Worm (Caenorhabditis elegans) whole organism, early embryonic: ENCODE data around the gene C24H10.3.

Experiments
- B0310.2 ChIP-seq: sonication (generic microtip); optimal IDR thresholded peaks from 2 replicates; lab custom pipeline; 2016; ENCODE audit warnings: mild to moderate bottlenecking, missing genetic modification characterization, missing compliant biosample characterization
- F13C5.2 ChIP-seq: sonication (generic microtip); optimal IDR thresholded peaks from 2 replicates; lab custom pipeline; 2017; ENCODE audit warnings: mild to moderate bottlenecking, missing genetic modification characterization, inconsistent platforms, missing compliant biosample characterization
- aly-1 ChIP-seq: sonication (generic microtip); optimal IDR thresholded peaks from 2 replicates; lab custom pipeline; 2016; ENCODE audit warnings: missing genetic modification characterization, missing compliant biosample characterization
- ama-1 ChIP-seq: fragments of 150-350 bp; optimal IDR thresholded peaks from 2 replicates; lab custom pipeline; 2014
- ceh-13 ChIP-seq: fragments of 200-800 bp; sonication (Bioruptor generic); optimal IDR thresholded peaks from 2 replicates; lab custom pipeline; 2018; ENCODE audit warnings: mild to moderate bottlenecking, missing genetic modification characterization, missing compliant biosample characterization
- ceh-36 ChIP-seq: sonication (generic microtip); optimal IDR thresholded peaks from 2 replicates; lab custom pipeline; 2016; ENCODE audit warnings: missing genetic modification characterization, inconsistent platforms, missing compliant biosample characterization
- ets-7 ChIP-seq: sonication (generic microtip); optimal IDR thresholded peaks from 2 replicates; lab custom pipeline; 2016; ENCODE audit warnings: missing genotype, missing genetic modification characterization, missing compliant biosample characterization
- flt-1 ChIP-seq: fragments of 200-800 bp; sonication (Bioruptor generic); IDR thresholded peaks from 2 replicates; pipeline ENCODE4 v1.3.6; 2022; ENCODE audit warnings: missing genetic modification characterization, missing compliant biosample characterization
- hmbx-1 ChIP-seq: sonication (generic microtip); optimal IDR thresholded peaks from 2 replicates; lab custom pipeline; 2016; ENCODE audit warnings: mild to moderate bottlenecking, missing genetic modification characterization, missing compliant biosample characterization
- hmg-4 ChIP-seq: fragments of 200-800 bp; sonication (Bioruptor generic); optimal IDR thresholded peaks from 2 replicates; lab custom pipeline; 2018; ENCODE audit warnings: mild to moderate bottlenecking, missing genetic modification characterization, missing compliant biosample characterization
- hnd-1 ChIP-seq: sonication (generic microtip); optimal IDR thresholded peaks from 2 replicates; lab custom pipeline; 2016; ENCODE audit warnings: missing genetic modification characterization, missing compliant biosample characterization
- pes-1 ChIP-seq: fragments of 200-800 bp; sonication (Bioruptor generic); IDR thresholded peaks from 2 replicates; pipeline ENCODE4 v1.3.6; 2022; ENCODE audit warnings: missing genetic modification reagents, missing genetic modification characterization, missing compliant biosample characterization
- scrt-1 ChIP-seq: fragments of 200-800 bp; sonication (Bioruptor generic); IDR thresholded peaks from 2 replicates; pipeline ENCODE4 v1.3.6; 2022; ENCODE audit warnings: missing genetic modification characterization, missing compliant biosample characterization
- sea-1 ChIP-seq: fragments of 200-800 bp; sonication (Bioruptor generic); conservative IDR thresholded peaks from 2 replicates; pipeline ENCODE4 v1.3.6; 2022; ENCODE audit warnings: missing genetic modification characterization, missing compliant biosample characterization
- tbx-11 ChIP-seq: fragments of 200-800 bp; sonication (Bioruptor generic); IDR thresholded peaks from 2 replicates; pipeline ENCODE4 v1.3.6; 2022; ENCODE audit warnings: missing genetic modification characterization, missing compliant biosample characterization
- tbx-37 ChIP-seq: fragments of 200-800 bp; sonication (Bioruptor generic); conservative IDR thresholded peaks from 2 replicates; pipeline ENCODE4 v1.3.6; 2022; ENCODE audit warnings: missing genetic modification reagents, missing genetic modification characterization, missing compliant biosample characterization
- tra-4 ChIP-seq: sonication (generic microtip); optimal IDR thresholded peaks from 2 replicates; lab custom pipeline; 2017; ENCODE audit warnings: missing genetic modification characterization, missing compliant biosample characterization

C24H10.3 gene

DNA sequence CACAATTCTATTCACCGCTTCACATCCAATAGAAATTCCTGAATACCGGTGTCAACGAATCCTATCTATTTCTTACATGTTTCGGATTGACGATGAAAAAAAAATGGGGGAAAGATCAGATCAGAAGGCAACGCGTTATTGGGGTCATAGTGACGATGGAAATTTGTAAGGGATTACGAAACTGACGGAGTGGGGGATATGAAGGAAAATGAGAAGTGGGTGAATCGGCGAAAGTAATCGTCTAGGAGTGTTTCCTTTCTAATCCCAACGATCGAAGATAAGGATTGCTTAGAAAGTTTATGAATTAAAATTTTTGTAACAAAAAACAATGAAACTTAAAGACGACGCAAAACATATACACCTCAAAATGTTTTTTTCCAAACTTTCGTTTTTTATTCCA, 38.1 kb downstream of the C24H10.3 start:
- TF ChIP-seq aly-1 (tag; lab: Kevin White, UChicago) (no peak), hnd-1 (no peak), F13C5.2 (tag; lab: Kevin White, UChicago) (no peak), sea-1 (GFP tag; lab: Robert Waterston, UW) (no peak), ama-1 (no peak), tbx-11 (GFP tag; lab: Robert Waterston, UW) (no peak), scrt-1 (no peak)

- TF ChIP-seq ets-7 (tag; lab: Kevin White, UChicago): no peak
- TF ChIP-seq ceh-13 (GFP tag; lab: Kevin White, UChicago): no peak
- no peak for TF ChIP-seq hnd-1
- no peak for TF ChIP-seq B0310.2 (tag; lab: Kevin White, UChicago)
- TF ChIP-seq ceh-36 (tag; lab: Kevin White, UChicago): no peak
- no peak for TF ChIP-seq aly-1 (tag; lab: Kevin White, UChicago)
- TF ChIP-seq hmbx-1: no peak
- TF ChIP-seq F13C5.2 (tag; lab: Kevin White, UChicago): no peak
- no peak for TF ChIP-seq tbx-37 (GFP tag; lab: Robert Waterston, UW)
- no peak for TF ChIP-seq flt-1 (GFP tag; lab: Robert Waterston, UW)
- TF ChIP-seq scrt-1: no peak
- no peak for TF ChIP-seq ama-1
- TF ChIP-seq pes-1 (GFP tag; lab: Robert Waterston, UW): no peak
- TF ChIP-seq hmg-4: no peak
- TF ChIP-seq sea-1 (GFP tag; lab: Robert Waterston, UW): no peak
Measured at ce11 chrX:5100738-5101379, 40.0 kb downstream of the C24H10.3 start, which contains the start of gene vit-2. vit-2 (plus strand) TSS chrX:5101042.

DNA sequence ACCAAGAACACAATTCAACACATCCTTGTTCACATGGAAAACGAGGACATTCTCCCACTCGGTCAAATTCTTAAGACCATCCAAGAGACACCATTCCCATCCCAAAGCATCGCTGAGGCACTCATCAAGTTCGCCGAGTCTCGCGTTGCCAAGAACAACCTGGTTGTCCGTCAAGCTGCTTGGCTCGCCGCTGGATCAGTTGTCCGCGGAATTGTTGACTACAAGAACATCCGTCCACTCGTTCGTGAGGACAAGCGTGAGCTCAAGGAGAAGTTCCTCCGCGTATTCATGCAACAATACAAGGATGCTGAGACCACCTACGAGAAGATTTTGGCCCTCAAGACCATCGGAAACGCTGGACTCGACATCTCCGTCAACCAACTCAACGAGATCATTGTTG, 41.5 kb downstream of the C24H10.3 start:
- TF ChIP-seq flt-1 (GFP tag; lab: Robert Waterston, UW): no peak
- no peak for TF ChIP-seq ceh-36 (tag; lab: Kevin White, UChicago)
- TF ChIP-seq hmg-4: no peak
- no peak for TF ChIP-seq hmbx-1
- TF ChIP-seq sea-1 (GFP tag; lab: Robert Waterston, UW): no peak
- TF ChIP-seq F13C5.2 (tag; lab: Kevin White, UChicago): no peak
- TF ChIP-seq ama-1: no peak
- no peak for TF ChIP-seq aly-1 (tag; lab: Kevin White, UChicago)
- TF ChIP-seq tbx-37 (GFP tag; lab: Robert Waterston, UW): no peak
- no peak for TF ChIP-seq tra-4 (tag; lab: Kevin White, UChicago)
- no peak for TF ChIP-seq scrt-1
- TF ChIP-seq tbx-11 (GFP tag; lab: Robert Waterston, UW): no peak
- no peak for TF ChIP-seq hnd-1
- TF ChIP-seq B0310.2 (tag; lab: Kevin White, UChicago): no peak
- no peak for TF ChIP-seq pes-1 (GFP tag; lab: Robert Waterston, UW)
- no peak for TF ChIP-seq ceh-13 (GFP tag; lab: Kevin White, UChicago)
- no peak for TF ChIP-seq ets-7 (tag; lab: Kevin White, UChicago)

DNA sequence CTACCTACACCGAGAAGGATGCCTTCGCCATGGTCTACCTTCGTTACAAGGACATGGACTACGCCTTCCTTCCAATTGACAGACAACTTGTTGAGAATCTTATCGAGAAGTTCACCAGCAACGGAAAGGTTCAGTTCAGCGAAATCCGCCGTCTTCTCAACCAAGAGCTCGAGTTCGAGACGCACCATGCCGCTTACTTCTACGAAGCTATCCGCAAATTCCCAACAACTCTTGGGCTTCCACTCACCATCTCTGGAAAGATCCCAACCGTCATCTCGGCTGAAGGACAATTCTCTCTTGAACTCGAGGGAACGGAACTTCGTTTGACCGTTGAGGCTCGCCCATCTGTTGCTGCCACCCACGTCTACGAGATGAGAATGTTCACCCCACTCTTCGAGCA, 42.6 kb downstream of the C24H10.3 start:
- TF ChIP-seq tbx-37 (GFP tag; lab: Robert Waterston, UW) (no peak), hnd-1 (no peak), tbx-11 (GFP tag; lab: Robert Waterston, UW) (no peak), tra-4 (tag; lab: Kevin White, UChicago) (no peak), ets-7 (tag; lab: Kevin White, UChicago) (no peak), pes-1 (GFP tag; lab: Robert Waterston, UW) (no peak)

DNA sequence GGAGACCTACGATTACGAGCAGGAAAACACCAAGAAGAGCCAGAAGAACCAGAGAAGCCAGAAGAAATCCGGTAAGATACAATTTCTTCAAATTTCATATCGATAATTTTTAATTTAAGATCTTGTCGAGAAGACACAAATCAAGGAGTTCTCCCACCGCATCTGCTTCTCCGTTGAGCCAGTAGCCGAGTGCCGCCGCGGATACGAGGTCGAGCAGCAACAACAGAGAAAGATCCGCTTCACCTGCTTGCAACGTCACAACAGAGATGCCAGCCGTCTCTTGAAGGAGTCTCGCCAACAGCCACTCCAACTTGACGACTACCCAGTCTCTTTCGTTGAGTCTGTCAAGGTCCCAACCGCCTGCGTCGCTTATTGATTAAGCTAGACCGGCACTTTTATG, 44.8 kb downstream of the C24H10.3 start:
- TF ChIP-seq hmbx-1: no peak
- TF ChIP-seq flt-1 (GFP tag; lab: Robert Waterston, UW): no peak
- no peak for TF ChIP-seq F13C5.2 (tag; lab: Kevin White, UChicago)
- TF ChIP-seq sea-1 (GFP tag; lab: Robert Waterston, UW): no peak
- no peak for TF ChIP-seq scrt-1
- no peak for TF ChIP-seq tbx-37 (GFP tag; lab: Robert Waterston, UW)
- no peak for TF ChIP-seq ets-7 (tag; lab: Kevin White, UChicago)
- no peak for TF ChIP-seq ceh-13 (GFP tag; lab: Kevin White, UChicago)
- TF ChIP-seq ama-1: no peak
- no peak for TF ChIP-seq tra-4 (tag; lab: Kevin White, UChicago)

DNA sequence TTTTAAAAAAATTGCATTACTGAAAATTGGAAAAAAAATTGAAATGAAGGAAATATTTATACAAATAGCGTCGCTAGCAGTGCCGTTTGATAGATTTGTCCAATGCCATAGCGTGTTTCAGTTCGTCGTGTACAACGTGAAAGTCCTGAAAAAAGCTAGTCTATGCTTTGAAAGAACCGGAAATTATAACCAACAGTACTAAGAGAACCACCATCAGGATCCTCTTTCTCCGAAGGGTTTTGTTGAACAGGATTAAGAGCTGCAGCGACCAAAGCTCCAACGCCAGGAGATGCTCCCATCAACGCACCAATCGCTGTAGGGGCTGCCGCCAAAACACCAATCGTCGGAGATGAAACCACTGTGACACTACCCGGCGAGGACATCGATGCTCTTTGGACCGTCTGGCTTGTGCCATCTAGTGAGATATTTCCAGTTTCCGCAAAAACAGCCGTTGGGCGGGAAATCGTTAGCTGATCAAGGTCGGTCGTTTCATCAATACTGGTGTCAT, 45.4 kb downstream of the C24H10.3 start:
- TF ChIP-seq pes-1 (GFP tag; lab: Robert Waterston, UW) (no peak), hmg-4 (no peak), hmbx-1 (no peak), scrt-1 (no peak), hnd-1 (no peak)

ce11 chrX:5106942-5107341, 46.1 kb downstream of the C24H10.3 start, which contains the start of gene C42D8.9:
C42D8.9 (minus strand) TSS chrX:5107042.
- TF ChIP-seq ceh-13 (GFP tag; lab: Kevin White, UChicago) (no peak), tbx-11 (GFP tag; lab: Robert Waterston, UW) (no peak)

DNA sequence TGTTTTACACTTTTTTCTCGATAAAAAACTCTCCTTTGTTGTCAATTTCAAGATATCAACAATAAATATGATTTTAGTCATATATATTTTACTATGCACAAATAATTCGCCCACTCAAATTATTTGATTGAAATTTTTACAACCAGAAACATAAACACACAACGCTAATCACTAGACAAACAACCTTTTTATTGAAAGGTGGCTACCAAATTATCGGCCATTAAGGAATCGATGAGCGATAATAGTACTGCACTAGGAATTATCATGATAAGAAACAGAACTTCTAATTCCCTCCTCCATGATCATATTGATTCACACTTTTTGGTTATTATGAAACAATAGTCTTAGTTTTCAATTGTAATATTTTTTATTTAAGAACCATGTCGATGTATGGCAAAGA, 48.3 kb downstream of the C24H10.3 start, which contains the start of gene C42D8.1:
Gene C42D8.1, plus strand, starts transcription at position 377 of the 400 bp plus-strand sequence.
- no peak for TF ChIP-seq ets-7 (tag; lab: Kevin White, UChicago)
- no peak for TF ChIP-seq ceh-13 (GFP tag; lab: Kevin White, UChicago)
- no peak for TF ChIP-seq aly-1 (tag; lab: Kevin White, UChicago)
- TF ChIP-seq hmbx-1: no peak
- TF ChIP-seq tra-4 (tag; lab: Kevin White, UChicago): no peak
- no peak for TF ChIP-seq sea-1 (GFP tag; lab: Robert Waterston, UW)
- no peak for TF ChIP-seq hnd-1
- no peak for TF ChIP-seq ceh-36 (tag; lab: Kevin White, UChicago)
- no peak for TF ChIP-seq B0310.2 (tag; lab: Kevin White, UChicago)
- TF ChIP-seq pes-1 (GFP tag; lab: Robert Waterston, UW): no peak
- no peak for TF ChIP-seq tbx-37 (GFP tag; lab: Robert Waterston, UW)
- TF ChIP-seq tbx-11 (GFP tag; lab: Robert Waterston, UW): no peak
- no peak for TF ChIP-seq hmg-4
- TF ChIP-seq ama-1: no peak
